Fruit fly (Drosophila melanogaster): ENCODE measurements around the gene CG14551.

CG14551 gene

dm6 chr3R:26011542-26011941 lies 51.3 kb downstream of the CG14551 start (continued):
- TF ChIP-seq knrl (GFP tag; IDR thresholded peaks at IDR 0.05; ENCODE audit: partially characterized antibody) (no peak), Gug (GFP tag; IDR thresholded peaks at IDR 0.05) (no peak), CG32772 (GFP tag; IDR thresholded peaks at IDR 0.05) (no peak), lola (GFP tag; optimal IDR thresholded peaks at IDR 0.05) (peak in 1 of 3 experiments; percentile 30), onecut (GFP tag; IDR thresholded peaks at IDR 0.05) (no peak), CG3163 (GFP tag; optimal IDR thresholded peaks at IDR 0.05) (no peak), Hr3 (GFP tag; optimal IDR thresholded peaks at IDR 0.05) (no peak), Bgb (GFP tag; IDR thresholded peaks at IDR 0.05; ENCODE audit: partially characterized antibody) (no peak), sob (GFP tag; IDR thresholded peaks at IDR 0.05) (no peak), CG1233 (GFP tag; optimal IDR thresholded peaks at IDR 0.05) (peak; percentile 63), sima (GFP tag; optimal IDR thresholded peaks at IDR 0.05) (no peak), CG12659 (GFP tag; optimal IDR thresholded peaks at IDR 0.05) (peak; percentile 3), CG8478 (optimal IDR thresholded peaks at IDR 0.05) (no peak), CG2202 (tag; optimal IDR thresholded peaks at IDR 0.05) (peak; percentile 75), fd3F (GFP tag; optimal IDR thresholded peaks at IDR 0.05) (no peak), Atf-2 (GFP tag; optimal IDR thresholded peaks at IDR 0.05) (no peak), GATAe (GFP tag; conservative IDR thresholded peaks at IDR 0.05) (no peak), Hr39 (optimal IDR thresholded peaks at IDR 0.05) (no peak), CG13775 (GFP tag; optimal IDR thresholded peaks at IDR 0.05) (no peak), Camta (GFP tag; optimal IDR thresholded peaks at IDR 0.05) (no peak), Hr51 (GFP tag; optimal IDR thresholded peaks at IDR 0.05) (no peak), CG5245 (GFP tag; optimal IDR thresholded peaks at IDR 0.05) (no peak), CG6813 (GFP tag; optimal IDR thresholded peaks at IDR 0.05) (peak; percentile 66), CG16779 (GFP tag; IDR thresholded peaks at IDR 0.05) (no peak), sens (GFP tag) (peak; percentile 75), CG2199 (GFP tag; IDR thresholded peaks at IDR 0.05) (peak; percentile 87), ci (GFP tag; IDR thresholded peaks at IDR 0.05) (peak; percentile 69; the same call in 2 of the 3 replicates), pho (GFP tag; optimal IDR thresholded peaks at IDR 0.05) (no peak), oc (tag; optimal IDR thresholded peaks at IDR 0.05) (peak; percentile 50), CG31365 (tag; optimal IDR thresholded peaks at IDR 0.05) (peak; percentile 34), ase (GFP tag; IDR thresholded peaks at IDR 0.05) (no peak), shn (GFP tag; optimal IDR thresholded peaks at IDR 0.05) (no peak), dpn (GFP tag; optimal IDR thresholded peaks at IDR 0.05) (no peak), z (GFP tag; IDR thresholded peaks at IDR 0.05) (peak; percentile 73), Hey (tag; optimal IDR thresholded peaks at IDR 0.05) (peak; percentile 31), E2f1 (GFP tag; IDR thresholded peaks at IDR 0.05) (no peak), CHES-1-like (GFP tag; optimal IDR thresholded peaks at IDR 0.05) (no peak), ac (GFP tag; optimal IDR thresholded peaks at IDR 0.05) (peak; percentile 72), Optix (GFP tag; IDR thresholded peaks at IDR 0.05) (no peak), amos (GFP tag; IDR thresholded peaks at IDR 0.05; ENCODE audit: partially characterized antibody) (no peak), phol (tag; optimal IDR thresholded peaks at IDR 0.05) (no peak), sqz (GFP tag; optimal IDR thresholded peaks at IDR 0.05) (peak; percentile 52), CG12071 (GFP tag; optimal IDR thresholded peaks at IDR 0.05) (peak; percentile 44), CG4820 (GFP tag; optimal IDR thresholded peaks at IDR 0.05) (no peak), Ada2b (GFP tag; IDR thresholded peaks at IDR 0.05) (no peak), gem (tag; optimal IDR thresholded peaks at IDR 0.05) (peak; percentile 23), cg (GFP tag; optimal IDR thresholded peaks at IDR 0.05) (no peak), fd64A (GFP tag; optimal IDR thresholded peaks at IDR 0.05) (peak; percentile 64), CG10959 (GFP tag; IDR thresholded peaks at IDR 0.05) (no peak), bab2 (GFP tag; optimal IDR thresholded peaks at IDR 0.05) (no peak), dm (GFP tag; optimal IDR thresholded peaks at IDR 0.05) (no peak), CG2712 (tag; optimal IDR thresholded peaks at IDR 0.05) (peak; percentile 35), CG6175 (GFP tag; IDR thresholded peaks at IDR 0.05) (no peak)

All from whole organism, embryonic.